Worm (Caenorhabditis elegans) whole organism, young adult: Measurements from ENCODE around the gene sulp-7.

ENCODE experiments used
- T07F8.4 ChIP-seq: sonication (generic microtip); optimal IDR thresholded peaks from 2 replicates; lab custom pipeline; 2016; ENCODE audit warnings: mild to moderate bottlenecking, missing genetic modification characterization, moderate library complexity, missing compliant biosample characterization
- attf-5 ChIP-seq: fragments of 200-800 bp; sonication (Bioruptor generic); optimal IDR thresholded peaks from 2 replicates; lab custom pipeline; 2018; ENCODE audit warnings: mild to moderate bottlenecking, missing genetic modification characterization, missing compliant biosample characterization
- ccch-3 ChIP-seq: fragments of 200-800 bp; sonication (Bioruptor generic); optimal IDR thresholded peaks from 2 replicates; lab custom pipeline; 2018; ENCODE audit warnings: mild to moderate bottlenecking, missing genetic modification characterization, missing compliant biosample characterization
- efl-1 ChIP-seq: fragments of 150-350 bp; optimal IDR thresholded peaks from 2 replicates; lab custom pipeline; 2014; ENCODE audit warnings: missing biosample characterization, missing genetic modification reagents, missing genetic modification characterization
- egrh-3 ChIP-seq: fragments of 200-800 bp; sonication (Bioruptor generic); IDR thresholded peaks from 2 replicates; pipeline ENCODE4 v1.3.6; 2022; ENCODE audit warnings: missing genetic modification reagents, missing genetic modification characterization, missing compliant biosample characterization
- nfya-1 ChIP-seq: sonication (generic microtip); optimal IDR thresholded peaks from 2 replicates; lab custom pipeline; 2017; ENCODE audit warnings: antibody characterized with exemption, missing compliant biosample characterization, missing genetic modification characterization, borderline replicate concordance; ENCODE audit not compliant: insufficient read depth
- unc-130 ChIP-seq: sonication (generic microtip); optimal IDR thresholded peaks from 2 replicates; lab custom pipeline; 2016; ENCODE audit warnings: missing genetic modification reagents, missing genetic modification characterization, missing compliant biosample characterization

- TF ChIP-seq attf-5 (GFP tag; lab: Kevin White, UChicago) = no peak
- no peak for TF ChIP-seq egrh-3 (GFP tag; lab: Robert Waterston, UW)
- no peak for TF ChIP-seq ccch-3 (GFP tag; lab: Kevin White, UChicago)
- no peak for TF ChIP-seq unc-130 (GFP tag; lab: Kevin White, UChicago)
- TF ChIP-seq efl-1 (GFP tag; lab: Kevin White, UChicago) = no peak
- no peak for TF ChIP-seq nfya-1 (tag; lab: Kevin White, UChicago)
- TF ChIP-seq T07F8.4 (tag; lab: Kevin White, UChicago) = no peak
Measured at ce11 chrX:11080170-11080728, at the start of gene sulp-7.
